Fruit fly (Drosophila melanogaster): ENCODE results near the gene ArgRS.

- peak; percentile 100 for TF ChIP-seq Pif1B (GFP tag; optimal IDR thresholded peaks at IDR 0.05)
- TF ChIP-seq CG15710 (tag; optimal IDR thresholded peaks at IDR 0.05), result peak; percentile 100
- TF ChIP-seq fd96Ca (GFP tag; IDR thresholded peaks at IDR 0.05), result no peak
- peak; percentile 99 for TF ChIP-seq Snoo (tag; optimal IDR thresholded peaks at IDR 0.05)
- no peak; the same call in 1 of the 2 replicates for TF ChIP-seq CG10348 (GFP tag; IDR thresholded peaks at IDR 0.05)
- TF ChIP-seq gl (tag; optimal IDR thresholded peaks at IDR 0.05), result peak; percentile 98
- peak; percentile 97 for TF ChIP-seq rn (GFP tag; IDR thresholded peaks at IDR 0.05)
- peak; percentile 100 for TF ChIP-seq CG12605 (GFP tag; IDR thresholded peaks at IDR 0.05)
- peak; percentile 99 for TF ChIP-seq CG34367 (tag; optimal IDR thresholded peaks at IDR 0.05)
- peak; percentile 100 for TF ChIP-seq CG32121 (GFP tag; IDR thresholded peaks at IDR 0.05)
- TF ChIP-seq CG13204 (GFP tag; optimal IDR thresholded peaks at IDR 0.05), result peak; percentile 98
Measured at dm6 chrX:15867863-15868262, 23.9 kb upstream of the ArgRS start, which contains the start of gene Gapdh2.

All from whole organism, pupa.